Fruit fly (Drosophila melanogaster) whole organism, wandering third instar larva: ENCODE measurements around the gene eIF3d1.

ENCODE experiments used
- Abd-B ChIP-seq: fragments of >200 bp; optimal IDR thresholded peaks from 2 replicates; lab custom pipeline; 2017; ENCODE audit warnings: missing biosample characterization, missing genetic modification characterization
- Dfd ChIP-seq: fragments of >200 bp; optimal IDR thresholded peaks from 2 replicates; lab custom pipeline; 2017; ENCODE audit warnings: missing biosample characterization, missing genetic modification characterization
- Dif ChIP-seq: fragments of 200-275, 200-300 bp; sonication (Bioruptor generic); optimal IDR thresholded peaks from 2 replicates; lab custom pipeline; 2018; ENCODE audit warnings: missing biosample characterization, missing genetic modification characterization; ENCODE audit not compliant: partially characterized antibody
- GATAd ChIP-seq: sonication (Bioruptor generic); optimal IDR thresholded peaks from 2 replicates; lab custom pipeline; 2016; ENCODE audit warnings: missing biosample characterization, missing genetic modification characterization
- Myc ChIP-seq: fragments of >200 bp; optimal IDR thresholded peaks from 2 replicates; lab custom pipeline; 2017
- N ChIP-seq: fragments of >200 bp; optimal IDR thresholded peaks from 2 replicates; lab custom pipeline; 2018; ENCODE audit warnings: missing biosample characterization, missing external identifiers, missing genetic modification characterization
- OdsH ChIP-seq: fragments of 200-800 bp; sonication (Bioruptor generic); optimal IDR thresholded peaks from 2 replicates; lab custom pipeline; 2016; ENCODE audit warnings: missing biosample characterization, mild to moderate bottlenecking, missing genetic modification characterization
- dl ChIP-seq, 2 experiments: fragments of 175-275, 200-275 bp in 1 of 2; fragments of 200-275 bp in 1 of 2; sonication (Bioruptor generic); optimal IDR thresholded peaks; lab custom pipeline; 2018; ENCODE audit warnings: mild to moderate bottlenecking in 2 of 2, missing biosample characterization in 2 of 2, missing genetic modification characterization in 2 of 2, moderate library complexity in 2 of 2; ENCODE audit not compliant: partially characterized antibody in 2 of 2, insufficient read depth in 1 of 2
- fru ChIP-seq: fragments of 200-800 bp; sonication (Bioruptor generic); optimal IDR thresholded peaks from 3 replicates; lab custom pipeline; 2016; ENCODE audit warnings: missing biosample characterization, mild to moderate bottlenecking, missing genetic modification characterization
- h ChIP-seq: fragments of 200-800 bp; sonication (Bioruptor generic); optimal IDR thresholded peaks from 3 replicates; lab custom pipeline; 2016; ENCODE audit warnings: missing biosample characterization, mild to moderate bottlenecking, missing genetic modification characterization
- jim ChIP-seq: fragments of 175-275, 200-325 bp; sonication (Bioruptor generic); optimal IDR thresholded peaks from 2 replicates; lab custom pipeline; 2016; ENCODE audit warnings: missing biosample characterization, mild to moderate bottlenecking, missing genetic modification characterization
- lola ChIP-seq: fragments of >200 bp; optimal IDR thresholded peaks from 2 replicates; lab custom pipeline; 2017; ENCODE audit warnings: missing biosample characterization, missing genetic modification characterization
- psq ChIP-seq: fragments of 200-800 bp; sonication (Bioruptor generic); optimal IDR thresholded peaks from 3 replicates; lab custom pipeline; 2017; ENCODE audit warnings: missing biosample characterization, mild to moderate bottlenecking, missing genetic modification characterization, moderate library complexity
- usp ChIP-seq: fragments of >200 bp; optimal IDR thresholded peaks from 2 replicates; lab custom pipeline; 2017; ENCODE audit warnings: missing biosample characterization, missing genetic modification characterization

DNA sequence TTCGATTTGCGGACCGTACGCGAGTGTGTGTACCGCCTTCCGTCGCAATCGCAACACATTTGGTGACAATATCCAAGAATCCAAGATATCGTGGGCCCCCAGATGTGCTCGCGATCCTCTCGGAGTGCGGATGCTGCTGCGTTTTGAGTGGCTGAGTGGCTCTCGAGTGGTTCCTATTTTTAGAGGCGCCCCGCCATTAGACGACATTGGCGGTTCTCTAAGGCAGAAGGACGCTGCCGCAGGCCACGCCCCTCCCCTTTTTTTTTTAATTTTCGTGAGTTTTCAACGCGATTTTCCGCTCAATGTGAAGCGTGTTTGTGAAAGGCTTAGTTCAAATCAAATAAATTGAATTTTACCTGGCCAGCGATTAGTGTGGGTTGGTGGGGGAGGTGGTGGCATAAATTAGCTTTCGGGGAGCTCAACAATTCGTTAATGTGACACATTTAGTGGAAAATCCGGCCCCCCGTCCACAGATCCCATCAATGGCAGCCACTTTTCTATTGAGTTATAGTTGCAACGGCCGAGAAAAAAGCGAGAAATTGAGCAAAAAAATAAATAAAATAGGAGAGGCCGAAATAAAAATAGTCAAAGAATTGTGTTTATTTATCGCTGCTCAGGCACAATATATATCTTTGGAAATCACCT is 38.6 kb downstream of the eIF3d1 start, which contains the start of gene nau:
- no peak for TF ChIP-seq Abd-B
- no peak for TF ChIP-seq dl (GFP tag; optimal IDR thresholded peaks at IDR 0.05; lab: Kevin White, UChicago; ENCODE audit: insufficient read depth in 1 of 2, partially characterized antibody in 2 of 2)
- TF ChIP-seq Dfd (GFP tag; lab: Kevin White, UChicago) = no peak
- TF ChIP-seq OdsH (GFP tag; lab: Kevin White, UChicago) = no peak
- no peak for TF ChIP-seq lola
- no peak for TF ChIP-seq Myc (lab: Kevin White, UChicago)
- TF ChIP-seq jim (GFP tag; lab: Kevin White, UChicago) = no peak
- TF ChIP-seq h (GFP tag; lab: Kevin White, UChicago) = no peak
- TF ChIP-seq N (GFP tag; lab: Kevin White, UChicago) = no peak
- no peak for TF ChIP-seq fru
- no peak for TF ChIP-seq psq (GFP tag; lab: Kevin White, UChicago)
- no peak for TF ChIP-seq Dif (GFP tag; lab: Kevin White, UChicago)
- TF ChIP-seq GATAd (GFP tag; lab: Kevin White, UChicago) = no peak
- no peak for TF ChIP-seq usp
